Worm (Caenorhabditis elegans): Measurements from ENCODE around the gene tbc-12.

Gene tbc-12

ce11 chrX:2478823-2479222 lies 53.4 kb downstream of the tbc-12 start, which contains the start of gene K02E10.5:
Gene K02E10.5, minus strand, starts transcription at chrX:2478923.
- TF ChIP-seq grh-1 (GFP tag; IDR thresholded peaks at IDR 0.05) (no peak), Y116A8C.19 (tag; optimal IDR thresholded peaks at IDR 0.05; ENCODE audit: borderline replicate concordance) (no peak), ces-1 (GFP tag; optimal IDR thresholded peaks at IDR 0.05) (no peak), nhr-47 (tag; optimal IDR thresholded peaks at IDR 0.05) (no peak), ceh-63 (GFP tag; optimal IDR thresholded peaks at IDR 0.05) (no peak), skn-1 (tag; optimal IDR thresholded peaks at IDR 0.05) (no peak), jun-1 (tag; optimal IDR thresholded peaks at IDR 0.05) (no peak), C04F5.9 (tag; optimal IDR thresholded peaks at IDR 0.05) (no peak), ceh-8 (GFP tag; optimal IDR thresholded peaks at IDR 0.05) (no peak)

ce11 chrX:2475873-2476272 lies 56.4 kb downstream of the tbc-12 start, which contains the start of gene R04B3.3:
Gene R04B3.3, minus strand, starts transcription at chrX:2475973.
- TF ChIP-seq sox-4 (tag; optimal IDR thresholded peaks at IDR 0.05), result no peak
- no peak for TF ChIP-seq nhr-47 (tag; optimal IDR thresholded peaks at IDR 0.05)
- TF ChIP-seq mab-9 (GFP tag; IDR thresholded peaks at IDR 0.05), result no peak
- no peak for TF ChIP-seq skn-1 (tag; optimal IDR thresholded peaks at IDR 0.05)
- no peak for TF ChIP-seq lin-15B (tag; optimal IDR thresholded peaks at IDR 0.05)
- TF ChIP-seq ceh-63 (GFP tag; optimal IDR thresholded peaks at IDR 0.05), result no peak
- TF ChIP-seq pqm-1 (tag; optimal IDR thresholded peaks at IDR 0.05), result no peak
- TF ChIP-seq ceh-82 (tag; optimal IDR thresholded peaks at IDR 0.05), result no peak
- TF ChIP-seq vab-15 (tag; optimal IDR thresholded peaks at IDR 0.05), result no peak
- TF ChIP-seq lin-14 (GFP tag; optimal IDR thresholded peaks at IDR 0.05), result no peak
- TF ChIP-seq hlh-17 (GFP tag; optimal IDR thresholded peaks at IDR 0.05; ENCODE audit: borderline replicate concordance), result no peak
- no peak for TF ChIP-seq snpc-4 (tag; optimal IDR thresholded peaks at IDR 0.05)
- no peak for TF ChIP-seq C16A3.4 (tag; optimal IDR thresholded peaks at IDR 0.05)
- no peak for TF ChIP-seq nhr-90 (tag; optimal IDR thresholded peaks at IDR 0.05; ENCODE audit: poor library complexity)
- no peak for TF ChIP-seq alr-1 (tag; optimal IDR thresholded peaks at IDR 0.05; ENCODE audit: borderline replicate concordance)
- no peak for TF ChIP-seq nhr-71 (tag; optimal IDR thresholded peaks at IDR 0.05)
- TF ChIP-seq nhr-76 (tag; optimal IDR thresholded peaks at IDR 0.05), result no peak
